Worm (Caenorhabditis elegans) whole organism, L4/young adult: ENCODE measurements around the gene F12F6.1.

Experiments
- W03F9.2 ChIP-seq: fragments of 150-350 bp; optimal IDR thresholded peaks from 2 replicates; lab custom pipeline; 2014; ENCODE audit warnings: missing biosample characterization, missing genetic modification characterization
- him-1 ChIP-seq: sonication (generic microtip); optimal IDR thresholded peaks from 2 replicates; lab custom pipeline; 2016; ENCODE audit warnings: missing genotype, missing genetic modification reagents, missing genetic modification characterization, missing compliant biosample characterization

- TF ChIP-seq W03F9.2 (tag; lab: Kevin White, UChicago) (no peak), him-1 (tag; lab: Kevin White, UChicago) (no peak)
Measured at ce11 chrIV:11636409-11636723, 52.6 kb downstream of the F12F6.1 start, which contains the start of gene F58B3.6.
